Worm (Caenorhabditis elegans) whole organism, early embryonic: ENCODE measurements around the gene ttr-31.

ENCODE experiments used
- B0310.2 ChIP-seq: sonication (generic microtip); optimal IDR thresholded peaks from 2 replicates; lab custom pipeline; 2016; ENCODE audit warnings: mild to moderate bottlenecking, missing genetic modification characterization, missing compliant biosample characterization
- F13C5.2 ChIP-seq: sonication (generic microtip); optimal IDR thresholded peaks from 2 replicates; lab custom pipeline; 2017; ENCODE audit warnings: mild to moderate bottlenecking, missing genetic modification characterization, inconsistent platforms, missing compliant biosample characterization
- aly-1 ChIP-seq: sonication (generic microtip); optimal IDR thresholded peaks from 2 replicates; lab custom pipeline; 2016; ENCODE audit warnings: missing genetic modification characterization, missing compliant biosample characterization
- ama-1 ChIP-seq: fragments of 150-350 bp; optimal IDR thresholded peaks from 2 replicates; lab custom pipeline; 2014
- ceh-13 ChIP-seq: fragments of 200-800 bp; sonication (Bioruptor generic); optimal IDR thresholded peaks from 2 replicates; lab custom pipeline; 2018; ENCODE audit warnings: mild to moderate bottlenecking, missing genetic modification characterization, missing compliant biosample characterization
- ceh-36 ChIP-seq: sonication (generic microtip); optimal IDR thresholded peaks from 2 replicates; lab custom pipeline; 2016; ENCODE audit warnings: missing genetic modification characterization, inconsistent platforms, missing compliant biosample characterization
- ets-7 ChIP-seq: sonication (generic microtip); optimal IDR thresholded peaks from 2 replicates; lab custom pipeline; 2016; ENCODE audit warnings: missing genotype, missing genetic modification characterization, missing compliant biosample characterization
- flt-1 ChIP-seq: fragments of 200-800 bp; sonication (Bioruptor generic); IDR thresholded peaks from 2 replicates; pipeline ENCODE4 v1.3.6; 2022; ENCODE audit warnings: missing genetic modification characterization, missing compliant biosample characterization
- hmbx-1 ChIP-seq: sonication (generic microtip); optimal IDR thresholded peaks from 2 replicates; lab custom pipeline; 2016; ENCODE audit warnings: mild to moderate bottlenecking, missing genetic modification characterization, missing compliant biosample characterization
- hmg-4 ChIP-seq: fragments of 200-800 bp; sonication (Bioruptor generic); optimal IDR thresholded peaks from 2 replicates; lab custom pipeline; 2018; ENCODE audit warnings: mild to moderate bottlenecking, missing genetic modification characterization, missing compliant biosample characterization
- hnd-1 ChIP-seq: sonication (generic microtip); optimal IDR thresholded peaks from 2 replicates; lab custom pipeline; 2016; ENCODE audit warnings: missing genetic modification characterization, missing compliant biosample characterization
- pes-1 ChIP-seq: fragments of 200-800 bp; sonication (Bioruptor generic); IDR thresholded peaks from 2 replicates; pipeline ENCODE4 v1.3.6; 2022; ENCODE audit warnings: missing genetic modification reagents, missing genetic modification characterization, missing compliant biosample characterization
- scrt-1 ChIP-seq: fragments of 200-800 bp; sonication (Bioruptor generic); IDR thresholded peaks from 2 replicates; pipeline ENCODE4 v1.3.6; 2022; ENCODE audit warnings: missing genetic modification characterization, missing compliant biosample characterization
- sea-1 ChIP-seq: fragments of 200-800 bp; sonication (Bioruptor generic); conservative IDR thresholded peaks from 2 replicates; pipeline ENCODE4 v1.3.6; 2022; ENCODE audit warnings: missing genetic modification characterization, missing compliant biosample characterization
- tbx-11 ChIP-seq: fragments of 200-800 bp; sonication (Bioruptor generic); IDR thresholded peaks from 2 replicates; pipeline ENCODE4 v1.3.6; 2022; ENCODE audit warnings: missing genetic modification characterization, missing compliant biosample characterization
- tbx-37 ChIP-seq: fragments of 200-800 bp; sonication (Bioruptor generic); conservative IDR thresholded peaks from 2 replicates; pipeline ENCODE4 v1.3.6; 2022; ENCODE audit warnings: missing genetic modification reagents, missing genetic modification characterization, missing compliant biosample characterization
- tra-4 ChIP-seq: sonication (generic microtip); optimal IDR thresholded peaks from 2 replicates; lab custom pipeline; 2017; ENCODE audit warnings: missing genetic modification characterization, missing compliant biosample characterization

ttr-31 gene

DNA sequence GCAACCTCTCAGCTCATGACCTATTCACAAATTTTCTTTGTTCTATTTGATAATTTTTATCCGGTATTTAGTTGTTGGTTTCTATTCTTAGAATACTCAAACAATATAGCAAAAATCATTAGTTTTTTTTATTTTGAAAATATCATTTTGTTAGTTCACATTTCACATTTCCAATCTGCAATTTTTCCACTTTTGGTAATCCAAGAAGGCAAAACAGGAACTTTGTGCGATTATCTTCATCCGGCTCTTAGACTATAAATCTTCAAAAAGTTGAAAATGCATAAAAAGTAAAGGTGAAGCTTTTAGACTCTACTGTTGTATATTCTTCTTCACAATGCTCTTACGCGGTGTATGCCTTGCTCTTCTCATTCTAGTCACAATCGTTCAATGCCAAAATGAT is 50.4 kb downstream of the ttr-31 start, which contains the start of gene nlp-19:
TSS of gene nlp-19 (plus strand) at position 301 of the 400 bp plus-strand sequence.
- TF ChIP-seq ceh-36: no peak
- no peak for TF ChIP-seq aly-1 (tag; lab: Kevin White, UChicago)
- no peak for TF ChIP-seq pes-1 (GFP tag; lab: Robert Waterston, UW)
- TF ChIP-seq ama-1 (lab: Kevin White, UChicago): no peak
- no peak for TF ChIP-seq tbx-37 (GFP tag; lab: Robert Waterston, UW)
- TF ChIP-seq ceh-13: no peak
- TF ChIP-seq scrt-1 (GFP tag; lab: Robert Waterston, UW): no peak
- no peak for TF ChIP-seq ets-7 (tag; lab: Kevin White, UChicago)
- no peak for TF ChIP-seq hmg-4 (GFP tag; lab: Kevin White, UChicago)
- TF ChIP-seq F13C5.2 (tag; lab: Kevin White, UChicago): no peak
- no peak for TF ChIP-seq tra-4
- no peak for TF ChIP-seq hmbx-1 (tag; lab: Kevin White, UChicago)
- no peak for TF ChIP-seq tbx-11 (GFP tag; lab: Robert Waterston, UW)
- TF ChIP-seq sea-1 (GFP tag; lab: Robert Waterston, UW): no peak
- no peak for TF ChIP-seq flt-1 (GFP tag; lab: Robert Waterston, UW)
- TF ChIP-seq hnd-1 (tag; lab: Kevin White, UChicago): no peak
- TF ChIP-seq B0310.2: no peak
